Worm (Caenorhabditis elegans): ENCODE results near the gene srd-51.

DNA sequence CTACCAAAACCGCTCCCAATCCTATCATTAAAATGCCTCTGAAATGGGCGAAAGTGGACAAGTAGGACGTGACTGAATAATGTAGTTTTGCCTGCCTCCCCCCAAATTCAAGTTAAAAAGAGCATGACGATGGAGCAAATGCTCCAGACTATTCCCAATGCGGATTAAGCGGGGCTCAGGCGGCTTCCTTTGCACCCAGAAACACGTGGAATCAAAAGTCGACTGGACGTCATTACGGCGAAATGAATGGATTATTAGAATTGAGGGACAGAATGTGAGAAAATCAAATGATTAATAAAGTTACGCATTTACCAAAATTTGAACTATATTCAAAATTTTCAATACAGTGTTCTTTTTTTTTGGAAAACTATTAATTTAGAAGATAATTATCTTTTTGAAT lies 15.2 kb upstream of the srd-51 start:
- TF ChIP-seq nhr-237 (tag; optimal IDR thresholded peaks at IDR 0.05) (no peak), F16B12.6 (tag; optimal IDR thresholded peaks at IDR 0.05) (no peak)
